Worm (Caenorhabditis elegans) whole organism, early embryonic: ENCODE results near the gene C15F1.1.
"Not testable (repeated sequence)": the region's sequence is repeated elsewhere in the genome, so short reads cannot be mapped to it uniquely, and the experiment has no call there.

Experiments
- B0310.2 ChIP-seq: sonication (generic microtip); optimal IDR thresholded peaks from 2 replicates; lab custom pipeline; 2016; ENCODE audit warnings: mild to moderate bottlenecking, missing genetic modification characterization, missing compliant biosample characterization
- F13C5.2 ChIP-seq: sonication (generic microtip); optimal IDR thresholded peaks from 2 replicates; lab custom pipeline; 2017; ENCODE audit warnings: mild to moderate bottlenecking, missing genetic modification characterization, inconsistent platforms, missing compliant biosample characterization
- aly-1 ChIP-seq: sonication (generic microtip); optimal IDR thresholded peaks from 2 replicates; lab custom pipeline; 2016; ENCODE audit warnings: missing genetic modification characterization, missing compliant biosample characterization
- ama-1 ChIP-seq: fragments of 150-350 bp; optimal IDR thresholded peaks from 2 replicates; lab custom pipeline; 2014
- ceh-13 ChIP-seq: fragments of 200-800 bp; sonication (Bioruptor generic); optimal IDR thresholded peaks from 2 replicates; lab custom pipeline; 2018; ENCODE audit warnings: mild to moderate bottlenecking, missing genetic modification characterization, missing compliant biosample characterization
- ceh-36 ChIP-seq: sonication (generic microtip); optimal IDR thresholded peaks from 2 replicates; lab custom pipeline; 2016; ENCODE audit warnings: missing genetic modification characterization, inconsistent platforms, missing compliant biosample characterization
- ets-7 ChIP-seq: sonication (generic microtip); optimal IDR thresholded peaks from 2 replicates; lab custom pipeline; 2016; ENCODE audit warnings: missing genotype, missing genetic modification characterization, missing compliant biosample characterization
- flt-1 ChIP-seq: fragments of 200-800 bp; sonication (Bioruptor generic); IDR thresholded peaks from 2 replicates; pipeline ENCODE4 v1.3.6; 2022; ENCODE audit warnings: missing genetic modification characterization, missing compliant biosample characterization
- hmbx-1 ChIP-seq: sonication (generic microtip); optimal IDR thresholded peaks from 2 replicates; lab custom pipeline; 2016; ENCODE audit warnings: mild to moderate bottlenecking, missing genetic modification characterization, missing compliant biosample characterization
- hmg-4 ChIP-seq: fragments of 200-800 bp; sonication (Bioruptor generic); optimal IDR thresholded peaks from 2 replicates; lab custom pipeline; 2018; ENCODE audit warnings: mild to moderate bottlenecking, missing genetic modification characterization, missing compliant biosample characterization
- hnd-1 ChIP-seq: sonication (generic microtip); optimal IDR thresholded peaks from 2 replicates; lab custom pipeline; 2016; ENCODE audit warnings: missing genetic modification characterization, missing compliant biosample characterization
- pes-1 ChIP-seq: fragments of 200-800 bp; sonication (Bioruptor generic); IDR thresholded peaks from 2 replicates; pipeline ENCODE4 v1.3.6; 2022; ENCODE audit warnings: missing genetic modification reagents, missing genetic modification characterization, missing compliant biosample characterization
- scrt-1 ChIP-seq: fragments of 200-800 bp; sonication (Bioruptor generic); IDR thresholded peaks from 2 replicates; pipeline ENCODE4 v1.3.6; 2022; ENCODE audit warnings: missing genetic modification characterization, missing compliant biosample characterization
- sea-1 ChIP-seq: fragments of 200-800 bp; sonication (Bioruptor generic); conservative IDR thresholded peaks from 2 replicates; pipeline ENCODE4 v1.3.6; 2022; ENCODE audit warnings: missing genetic modification characterization, missing compliant biosample characterization
- tbx-11 ChIP-seq: fragments of 200-800 bp; sonication (Bioruptor generic); IDR thresholded peaks from 2 replicates; pipeline ENCODE4 v1.3.6; 2022; ENCODE audit warnings: missing genetic modification characterization, missing compliant biosample characterization
- tbx-37 ChIP-seq: fragments of 200-800 bp; sonication (Bioruptor generic); conservative IDR thresholded peaks from 2 replicates; pipeline ENCODE4 v1.3.6; 2022; ENCODE audit warnings: missing genetic modification reagents, missing genetic modification characterization, missing compliant biosample characterization
- tra-4 ChIP-seq: sonication (generic microtip); optimal IDR thresholded peaks from 2 replicates; lab custom pipeline; 2017; ENCODE audit warnings: missing genetic modification characterization, missing compliant biosample characterization

C15F1.1 gene

ce11 chrII:6973501-6973900 is 16.2 kb upstream of the C15F1.1 start, which contains the start of gene sod-1:
Gene sod-1, minus strand, starts transcription at chrII:6973887.
- TF ChIP-seq hmbx-1 (no peak), ets-7 (no peak), ceh-36 (tag; lab: Kevin White, UChicago) (no peak), ceh-13 (GFP tag; lab: Kevin White, UChicago) (no peak)

ce11 chrII:6974011-6974410 is 15.7 kb upstream of the C15F1.1 start:
- TF ChIP-seq tbx-37 (GFP tag; lab: Robert Waterston, UW), result no peak
- no peak for TF ChIP-seq ceh-13 (GFP tag; lab: Kevin White, UChicago)
- TF ChIP-seq ets-7, result no peak
- TF ChIP-seq hmg-4 (GFP tag; lab: Kevin White, UChicago), result no peak
- TF ChIP-seq tra-4 (tag; lab: Kevin White, UChicago), result no peak
- no peak for TF ChIP-seq scrt-1 (GFP tag; lab: Robert Waterston, UW)
- no peak for TF ChIP-seq hmbx-1
- TF ChIP-seq sea-1 (GFP tag; lab: Robert Waterston, UW), result no peak
- no peak for TF ChIP-seq tbx-11 (GFP tag; lab: Robert Waterston, UW)
- TF ChIP-seq F13C5.2 (tag; lab: Kevin White, UChicago), result no peak
- no peak for TF ChIP-seq ama-1 (lab: Kevin White, UChicago)
- no peak for TF ChIP-seq aly-1 (tag; lab: Kevin White, UChicago)
- TF ChIP-seq B0310.2 (tag; lab: Kevin White, UChicago), result no peak
- no peak for TF ChIP-seq pes-1
- no peak for TF ChIP-seq ceh-36 (tag; lab: Kevin White, UChicago)
- no peak for TF ChIP-seq flt-1 (GFP tag; lab: Robert Waterston, UW)
- no peak for TF ChIP-seq hnd-1 (tag; lab: Kevin White, UChicago)

ce11 chrII:6975725-6976124 is 14.0 kb upstream of the C15F1.1 start:
- TF ChIP-seq ceh-13 (GFP tag; lab: Kevin White, UChicago) (no peak), ama-1 (lab: Kevin White, UChicago) (no peak), F13C5.2 (tag; lab: Kevin White, UChicago) (no peak), ets-7 (no peak), sea-1 (GFP tag; lab: Robert Waterston, UW) (no peak), hnd-1 (tag; lab: Kevin White, UChicago) (no peak), aly-1 (tag; lab: Kevin White, UChicago) (no peak), tbx-37 (GFP tag; lab: Robert Waterston, UW) (no peak), hmg-4 (GFP tag; lab: Kevin White, UChicago) (no peak), B0310.2 (tag; lab: Kevin White, UChicago) (no peak), flt-1 (GFP tag; lab: Robert Waterston, UW) (no peak), ceh-36 (tag; lab: Kevin White, UChicago) (no peak), pes-1 (no peak), tbx-11 (GFP tag; lab: Robert Waterston, UW) (no peak), hmbx-1 (no peak), tra-4 (tag; lab: Kevin White, UChicago) (no peak), scrt-1 (GFP tag; lab: Robert Waterston, UW) (no peak)

- TF ChIP-seq F13C5.2 (tag; lab: Kevin White, UChicago); sea-1 (GFP tag; lab: Robert Waterston, UW); aly-1 (tag; lab: Kevin White, UChicago): not testable (repeated sequence)
These were observed 11.9 kb upstream of the C15F1.1 start, which contains the start of gene C15F1.8 for ce11 chrII:6977732-6978131. Gene C15F1.8, minus strand, starts transcription at chrII:6977832.

ce11 chrII:6978908-6979307 is 10.8 kb upstream of the C15F1.1 start:
- no peak for TF ChIP-seq hmg-4 (GFP tag; lab: Kevin White, UChicago)
- TF ChIP-seq pes-1, result no peak

- TF ChIP-seq aly-1 (tag; lab: Kevin White, UChicago), result no peak
These were observed 10.0 kb upstream of the C15F1.1 start, which contains the start of gene C15F1.2 for ce11 chrII:6979646-6980045. Gene C15F1.2, plus strand, starts transcription at chrII:6979953.

- TF ChIP-seq tbx-11 (GFP tag; lab: Robert Waterston, UW), result 0 out of 2 replicates have a peak, but pooled peaks have one; percentile 57
- 0 out of 2 replicates have a peak, but pooled peaks have one; percentile 44 for TF ChIP-seq tbx-37 (GFP tag; lab: Robert Waterston, UW)
- TF ChIP-seq scrt-1 (GFP tag; lab: Robert Waterston, UW), result peak; percentile 66; the same call in 1 of the 2 replicates
These were observed 6.7 kb upstream of the C15F1.1 start for ce11 chrII:6982949-6983348.

- TF ChIP-seq hmg-4 (GFP tag; lab: Kevin White, UChicago), result no peak
- TF ChIP-seq B0310.2 (tag; lab: Kevin White, UChicago), result no peak
- no peak for TF ChIP-seq pes-1
These were observed 3.3 kb downstream of the C15F1.1 start for ce11 chrII:6992949-6993348.

ce11 chrII:6994677-6995076 is 5.0 kb downstream of the C15F1.1 start, which contains the start of gene unc-104:
Gene unc-104, plus strand, starts transcription at chrII:6994987.
- TF ChIP-seq ceh-36 (tag; lab: Kevin White, UChicago) (no peak), hmbx-1 (no peak), scrt-1 (GFP tag; lab: Robert Waterston, UW) (no peak), ama-1 (lab: Kevin White, UChicago) (no peak), sea-1 (GFP tag; lab: Robert Waterston, UW) (no peak), ets-7 (no peak), hmg-4 (GFP tag; lab: Kevin White, UChicago) (no peak), ceh-13 (GFP tag; lab: Kevin White, UChicago) (no peak), pes-1 (no peak), aly-1 (tag; lab: Kevin White, UChicago) (no peak), tbx-37 (GFP tag; lab: Robert Waterston, UW) (no peak), tra-4 (tag; lab: Kevin White, UChicago) (no peak)
